Worm (Caenorhabditis elegans) whole organism, late embryonic: ENCODE measurements around the gene F39H12.3.

Source experiments
- K09A11.1 ChIP-seq: sonication (generic microtip); optimal IDR thresholded peaks from 2 replicates; lab custom pipeline; 2017; ENCODE audit warnings: antibody characterized with exemption, mild to moderate bottlenecking, missing genetic modification characterization, missing compliant biosample characterization; ENCODE audit not compliant: insufficient read depth
- ama-1 ChIP-seq: fragments of 150-350 bp; optimal IDR thresholded peaks from 2 replicates; lab custom pipeline; 2014
- ceh-19 ChIP-seq: fragments of 200-800 bp; sonication (Bioruptor generic); optimal IDR thresholded peaks from 2 replicates; lab custom pipeline; 2018; ENCODE audit warnings: mild to moderate bottlenecking, missing genetic modification characterization, missing compliant biosample characterization
- ceh-48 ChIP-seq: sonication (generic microtip); optimal IDR thresholded peaks from 2 replicates; lab custom pipeline; 2016; ENCODE audit warnings: missing genetic modification characterization, inconsistent platforms, missing compliant biosample characterization
- fkh-10 ChIP-seq: fragments of 150-350 bp; optimal IDR thresholded peaks from 2 replicates; lab custom pipeline; 2014; ENCODE audit warnings: missing biosample characterization, missing genetic modification reagents, missing genetic modification characterization
- lim-6 ChIP-seq: sonication (generic microtip); optimal IDR thresholded peaks from 2 replicates; lab custom pipeline; 2016; ENCODE audit warnings: missing genetic modification characterization, missing compliant biosample characterization
- sox-4 ChIP-seq: sonication (generic microtip); optimal IDR thresholded peaks from 2 replicates; lab custom pipeline; 2017; ENCODE audit warnings: mild to moderate bottlenecking, missing genetic modification characterization, inconsistent platforms, missing compliant biosample characterization
- tbx-2 ChIP-seq: sonication (generic microtip); optimal IDR thresholded peaks from 2 replicates; lab custom pipeline; 2016; ENCODE audit warnings: missing genetic modification characterization, missing compliant biosample characterization
- unc-86 ChIP-seq: sonication (generic microtip); optimal IDR thresholded peaks from 2 replicates; lab custom pipeline; 2016; ENCODE audit warnings: missing genetic modification characterization, missing compliant biosample characterization

DNA sequence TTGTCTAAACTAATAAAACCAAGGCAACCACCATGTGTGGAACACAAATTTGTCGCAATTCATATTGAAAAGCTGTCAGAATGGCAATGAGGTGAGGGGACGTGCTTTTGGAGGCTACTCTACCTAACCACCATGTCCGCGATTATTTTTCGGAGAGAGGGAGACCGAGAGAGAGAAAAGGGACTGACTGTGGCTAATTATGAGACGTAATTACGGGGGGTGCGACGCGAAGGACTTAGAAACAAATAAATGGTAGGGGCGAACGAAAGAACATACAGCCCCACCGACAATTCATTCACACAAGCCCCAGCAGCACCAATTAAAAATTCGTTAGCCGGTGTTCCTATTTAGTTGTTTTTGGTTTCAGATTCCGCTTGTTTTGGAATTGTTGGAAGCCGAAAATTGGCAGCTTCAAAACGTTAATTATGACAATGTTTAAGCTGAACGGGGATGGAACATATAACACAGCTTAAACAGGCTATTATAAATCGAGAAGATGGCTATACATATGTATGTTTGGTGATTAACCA lies 11.5 kb upstream of the F39H12.3 start:
- TF ChIP-seq unc-86 (tag; lab: Kevin White, UChicago) (no peak), ama-1 (lab: Kevin White, UChicago) (no peak), K09A11.1 (tag; lab: Kevin White, UChicago) (no peak), sox-4 (no peak), ceh-48 (no peak), fkh-10 (GFP tag; lab: Kevin White, UChicago) (no peak), lim-6 (no peak), ceh-19 (GFP tag; lab: Kevin White, UChicago) (no peak), tbx-2 (tag; lab: Kevin White, UChicago) (no peak)
